Fruit fly (Drosophila melanogaster): ENCODE results near the gene CG4440.

- TF ChIP-seq Stat92E (GFP tag; optimal IDR thresholded peaks at IDR 0.05) (no peak), sob (GFP tag; IDR thresholded peaks at IDR 0.05) (no peak), vfl (GFP tag; optimal IDR thresholded peaks at IDR 0.05) (no peak), Optix (GFP tag; IDR thresholded peaks at IDR 0.05) (no peak), ham (GFP tag; IDR thresholded peaks at IDR 0.05) (no peak), CG2116 (GFP tag; optimal IDR thresholded peaks at IDR 0.05) (no peak), dan (GFP tag; IDR thresholded peaks at IDR 0.05) (no peak)
Measured at dm6 chr2L:16288393-16288731, 41.4 kb upstream of the CG4440 start.
